Fruit fly (Drosophila melanogaster) whole organism, embryonic: ENCODE data around the gene h-cup.
A peak's percentile ranks its signal among the peaks of the same experiment; 100 is the strongest.

Experiments used
- Abd-B ChIP-seq: fragments of 200-800 bp; sonication (Bioruptor generic); optimal IDR thresholded peaks from 2 replicates; lab custom pipeline; 2018; ENCODE audit warnings: missing biosample characterization, mild to moderate bottlenecking, missing genetic modification characterization, moderate library complexity
- Ada2b ChIP-seq: fragments of 200-800 bp; sonication (Bioruptor generic); IDR thresholded peaks from 2 replicates; pipeline ENCODE4 v1.3.6; 2022; ENCODE audit warnings: missing biosample characterization, missing genetic modification characterization
- Atf-2 ChIP-seq: fragments of 200-800 bp; sonication (Bioruptor generic); optimal IDR thresholded peaks from 2 replicates; lab custom pipeline; 2016; ENCODE audit warnings: missing biosample characterization, missing genetic modification characterization
- CG11560 ChIP-seq: fragments of 200-800 bp; sonication (Bioruptor generic); IDR thresholded peaks from 3 replicates; pipeline ENCODE4 v1.3.6; 2022; ENCODE audit warnings: missing biosample characterization, missing genetic modification characterization
- CG13424 ChIP-seq: fragments of 200-800 bp; sonication (Bioruptor generic); optimal IDR thresholded peaks from 2 replicates; lab custom pipeline; 2019; ENCODE audit warnings: missing biosample characterization, mild to moderate bottlenecking, missing genetic modification characterization, moderate library complexity
- CG1529 ChIP-seq: fragments of 200-800 bp; sonication (Bioruptor generic); optimal IDR thresholded peaks from 3 replicates; lab custom pipeline; 2018; ENCODE audit warnings: missing biosample characterization, missing genetic modification characterization
- CG15696 ChIP-seq: fragments of 200-800 bp; sonication (Bioruptor generic); optimal IDR thresholded peaks from 2 replicates; lab custom pipeline; 2019; ENCODE audit warnings: missing biosample characterization, mild to moderate bottlenecking, missing genetic modification characterization, moderate library complexity
- CG1647 ChIP-seq: fragments of 200-800 bp; sonication (Bioruptor generic); optimal IDR thresholded peaks from 3 replicates; lab custom pipeline; 2016; ENCODE audit warnings: missing biosample characterization, missing genetic modification characterization
- CG17802 ChIP-seq: fragments of 200-800 bp; sonication (Bioruptor generic); optimal IDR thresholded peaks from 2 replicates; lab custom pipeline; 2018; ENCODE audit warnings: missing biosample characterization, mild to moderate bottlenecking, missing genetic modification characterization, moderate library complexity
- CG18011 ChIP-seq: fragments of 200-800 bp; sonication (Bioruptor generic); optimal IDR thresholded peaks from 2 replicates; lab custom pipeline; 2017; ENCODE audit warnings: missing biosample characterization, missing genetic modification characterization, mild to moderate bottlenecking, moderate library complexity, missing genotype
- CG31224 ChIP-seq: fragments of 200-800 bp; sonication (Bioruptor generic); IDR thresholded peaks from 2 replicates; pipeline ENCODE4 v1.3.6; 2022; ENCODE audit warnings: missing biosample characterization, missing genetic modification characterization
- CG3407 ChIP-seq: fragments of 200-800 bp; sonication (Bioruptor generic); optimal IDR thresholded peaks from 2 replicates; lab custom pipeline; 2018; ENCODE audit warnings: missing biosample characterization, mild to moderate bottlenecking, missing genetic modification characterization
- CG3726 ChIP-seq: fragments of 200-800 bp; sonication (Bioruptor generic); IDR thresholded peaks from 3 replicates; pipeline ENCODE4, ENCODE4 v1.3.6; 2022; ENCODE audit warnings: missing biosample characterization, missing genetic modification characterization
- CG7786 ChIP-seq: fragments of 200-800 bp; sonication (Bioruptor generic); optimal IDR thresholded peaks from 2 replicates; lab custom pipeline; 2016; ENCODE audit warnings: missing biosample characterization, missing genetic modification characterization
- CG8281 ChIP-seq: fragments of 200-800 bp; sonication (Bioruptor generic); optimal IDR thresholded peaks from 2 replicates; lab custom pipeline; 2018; ENCODE audit warnings: missing biosample characterization, mild to moderate bottlenecking, missing genetic modification characterization, moderate library complexity
- CG8388 ChIP-seq: fragments of 200-800 bp; sonication (Bioruptor generic); optimal IDR thresholded peaks from 2 replicates; lab custom pipeline; 2019; ENCODE audit warnings: missing biosample characterization, mild to moderate bottlenecking, missing genetic modification characterization, moderate library complexity
- D ChIP-seq, 2 experiments: fragments of 200-800 bp in 1 of 2; fragments of >200 bp in 1 of 2; sonication (Bioruptor generic) in 1 of 2; optimal IDR thresholded peaks; 2 replicates in 1 of 2; 3 replicates in 1 of 2; lab custom pipeline; 2017; ENCODE audit warnings: mild to moderate bottlenecking in 1 of 2, missing biosample characterization in 1 of 2, missing genetic modification characterization in 1 of 2, missing genetic modification reagents in 1 of 2
- Doc2 ChIP-seq: fragments of 200-800 bp; sonication (Bioruptor generic); IDR thresholded peaks from 2 replicates; pipeline ENCODE4 v1.3.6; 2022; ENCODE audit warnings: missing biosample characterization, missing genetic modification characterization
- Doc3 ChIP-seq: fragments of 200-800 bp; sonication (Bioruptor generic); IDR thresholded peaks from 3 replicates; pipeline ENCODE4 v1.3.6; 2022; ENCODE audit warnings: missing biosample characterization, missing genetic modification characterization; ENCODE audit not compliant: partially characterized antibody
- E2f1 ChIP-seq: fragments of 200-800 bp; sonication (Bioruptor generic); IDR thresholded peaks from 2 replicates; pipeline ENCODE4 v1.3.6; 2022; ENCODE audit warnings: missing biosample characterization, missing genetic modification characterization
- Ets97D ChIP-seq: fragments of 200-800 bp; sonication (Bioruptor generic); optimal IDR thresholded peaks from 3 replicates; lab custom pipeline; 2016; ENCODE audit warnings: missing biosample characterization, missing genetic modification characterization
- Fer1 ChIP-seq: fragments of 200-800 bp; sonication (Bioruptor generic); optimal IDR thresholded peaks from 2 replicates; lab custom pipeline; 2017; ENCODE audit warnings: missing biosample characterization, mild to moderate bottlenecking, missing genetic modification characterization
- Mrtf ChIP-seq: fragments of 200-800 bp; sonication (Bioruptor generic); IDR thresholded peaks from 3 replicates; pipeline ENCODE4 v1.3.6; 2022; ENCODE audit warnings: missing biosample characterization, missing genetic modification characterization
- NK7.1 ChIP-seq: fragments of 200-800 bp; sonication (Bioruptor generic); optimal IDR thresholded peaks from 3 replicates; lab custom pipeline; 2016; ENCODE audit warnings: missing biosample characterization, missing genetic modification characterization
- Nf-YA ChIP-seq: fragments of 200-800 bp; sonication (Bioruptor generic); IDR thresholded peaks from 2 replicates; pipeline ENCODE4 v1.3.6; 2022; ENCODE audit warnings: missing biosample characterization, missing genetic modification characterization
- Oaz ChIP-seq: fragments of 200-800 bp; sonication (Bioruptor generic); IDR thresholded peaks from 2 replicates; pipeline ENCODE4 v1.3.6; 2022; ENCODE audit warnings: missing biosample characterization, missing genetic modification characterization
- Sin3A ChIP-seq: fragments of >200 bp; optimal IDR thresholded peaks from 2 replicates; lab custom pipeline; 2018
- Spps ChIP-seq: fragments of 200-800 bp; sonication (Bioruptor generic); optimal IDR thresholded peaks from 2 replicates; lab custom pipeline; 2018; ENCODE audit warnings: missing biosample characterization, mild to moderate bottlenecking, missing genetic modification characterization
- Taf1 ChIP-seq: fragments of 200-800 bp; sonication (Bioruptor generic); IDR thresholded peaks from 2 replicates; pipeline ENCODE4 v1.3.6; 2022; ENCODE audit warnings: missing biosample characterization, missing genetic modification characterization
- bigmax ChIP-seq: fragments of 200-800 bp; sonication (Bioruptor generic); optimal IDR thresholded peaks from 2 replicates; lab custom pipeline; 2018; ENCODE audit warnings: missing biosample characterization, mild to moderate bottlenecking, missing genetic modification characterization
- bsh ChIP-seq, 2 experiments: fragments of 200-800 bp; sonication (Bioruptor generic); optimal IDR thresholded peaks; 2 replicates each; lab custom pipeline; 2017 to 2018; ENCODE audit warnings: mild to moderate bottlenecking in 2 of 2, missing biosample characterization in 2 of 2, missing genetic modification characterization in 2 of 2, moderate library complexity in 1 of 2
- chn ChIP-seq: fragments of 200-800 bp; sonication (Bioruptor generic); optimal IDR thresholded peaks from 2 replicates; lab custom pipeline; 2016; ENCODE audit warnings: missing biosample characterization, missing genetic modification characterization
- exex ChIP-seq: fragments of 200-800 bp; sonication (Bioruptor generic); optimal IDR thresholded peaks from 4 replicates; lab custom pipeline; 2018; ENCODE audit warnings: missing biosample characterization, mild to moderate bottlenecking, missing genetic modification characterization, moderate library complexity
- eyg ChIP-seq: fragments of 200-800 bp; sonication (Bioruptor generic); optimal IDR thresholded peaks from 3 replicates; lab custom pipeline; 2016; ENCODE audit warnings: missing biosample characterization, missing genetic modification characterization
- gro ChIP-seq: fragments of 200-800 bp; sonication (Bioruptor generic); optimal IDR thresholded peaks from 2 replicates; lab custom pipeline; 2016; ENCODE audit warnings: missing biosample characterization, missing genetic modification characterization
- kah ChIP-seq: fragments of 200-800 bp; sonication (Bioruptor generic); optimal IDR thresholded peaks from 2 replicates; lab custom pipeline; 2018; ENCODE audit warnings: missing biosample characterization, mild to moderate bottlenecking, missing genetic modification characterization
- klu ChIP-seq: fragments of 200-800 bp; sonication (Bioruptor generic); IDR thresholded peaks from 2 replicates; pipeline ENCODE4 v1.3.6; 2022; ENCODE audit warnings: missing biosample characterization, missing genetic modification characterization
- kni ChIP-seq: fragments of 200-800 bp; sonication (Bioruptor generic); optimal IDR thresholded peaks from 3 replicates; lab custom pipeline; 2017; ENCODE audit warnings: mild to moderate bottlenecking, missing biosample characterization, missing genetic modification reagents, missing genetic modification characterization
- nerfin-1 ChIP-seq: fragments of 200-800 bp; sonication (Bioruptor generic); optimal IDR thresholded peaks from 3 replicates; lab custom pipeline; 2019; ENCODE audit warnings: missing biosample characterization, mild to moderate bottlenecking, missing genetic modification characterization, moderate library complexity
- nerfin-2 ChIP-seq: fragments of 200-800 bp; sonication (Bioruptor generic); IDR thresholded peaks from 2 replicates; pipeline ENCODE4 v1.3.6; 2022; ENCODE audit warnings: missing biosample characterization, missing genetic modification characterization; ENCODE audit not compliant: partially characterized antibody
- repo ChIP-seq: fragments of 200-800 bp; sonication (Bioruptor generic); optimal IDR thresholded peaks from 2 replicates; lab custom pipeline; 2016; ENCODE audit warnings: missing biosample characterization, missing genetic modification characterization
- rib ChIP-seq: fragments of 200-800 bp; sonication (Bioruptor generic); IDR thresholded peaks from 2 replicates; pipeline ENCODE4 v1.3.6; 2022; ENCODE audit warnings: missing biosample characterization, missing genetic modification characterization
- sens-2 ChIP-seq: fragments of 200-800 bp; sonication (Bioruptor generic); IDR thresholded peaks from 2 replicates; pipeline ENCODE4 v1.3.6; 2022; ENCODE audit warnings: missing biosample characterization, missing genetic modification characterization
- slp2 ChIP-seq: fragments of 200-800 bp; sonication (Bioruptor generic); optimal IDR thresholded peaks from 2 replicates; lab custom pipeline; 2016; ENCODE audit warnings: missing biosample characterization, missing genetic modification characterization
- stc ChIP-seq: fragments of 200-800 bp; sonication (Bioruptor generic); IDR thresholded peaks from 2 replicates; pipeline ENCODE4 v1.3.6; 2022; ENCODE audit warnings: missing biosample characterization, missing genetic modification characterization
- tgo ChIP-seq: fragments of 200-800 bp; sonication (Bioruptor generic); IDR thresholded peaks from 3 replicates; pipeline ENCODE4 v1.3.6; 2022; ENCODE audit warnings: missing biosample characterization, missing genetic modification characterization
- tna ChIP-seq: fragments of 200-800 bp; sonication (Bioruptor generic); IDR thresholded peaks from 2 replicates; pipeline ENCODE4 v1.3.6; 2022; ENCODE audit warnings: missing biosample characterization, missing genetic modification characterization; ENCODE audit not compliant: partially characterized antibody
- tup ChIP-seq: fragments of 200-800 bp; sonication (Bioruptor generic); optimal IDR thresholded peaks from 2 replicates; lab custom pipeline; 2016; ENCODE audit warnings: missing biosample characterization, mild to moderate bottlenecking, missing genetic modification characterization, moderate library complexity
- wdn ChIP-seq: fragments of 200-800 bp; sonication (Bioruptor generic); IDR thresholded peaks from 2 replicates; pipeline ENCODE4 v1.3.6; 2022; ENCODE audit warnings: missing biosample characterization, missing genetic modification characterization

Gene h-cup

dm6 chr3R:15418824-15419530 lies 36.2 kb upstream of the h-cup start (continued):
- TF ChIP-seq CG31224 (0 out of 2 replicates have a peak, but pooled peaks have one; percentile 6), CG15696 (peak; percentile 93), bsh (GFP tag; optimal IDR thresholded peaks at IDR 0.05; lab: Kevin White, UChicago) (peak in 1 of 2 experiments; percentile 82), Doc2 (GFP tag; lab: Robert Waterston, UW) (no peak), Doc3 (GFP tag; lab: Robert Waterston, UW) (no peak), E2f1 (GFP tag; lab: Robert Waterston, UW) (peak; percentile 70), Atf-2 (peak; percentile 17), sens-2 (GFP tag; lab: Robert Waterston, UW) (no peak), CG18011 (GFP tag; lab: Kevin White, UChicago) (peak; percentile 32), CG1529 (GFP tag; lab: Kevin White, UChicago) (peak; percentile 63), Oaz (GFP tag; lab: Robert Waterston, UW) (no peak), wdn (GFP tag; lab: Robert Waterston, UW) (0 out of 2 replicates have a peak, but pooled peaks have one; percentile 3), Sin3A (lab: Kevin White, UChicago) (no peak), Spps (tag; lab: Kevin White, UChicago) (peak; percentile 53), CG1647 (GFP tag; lab: Kevin White, UChicago) (no peak), bigmax (GFP tag; lab: Kevin White, UChicago) (no peak), CG3407 (GFP tag; lab: Kevin White, UChicago) (peak; percentile 70), CG7786 (GFP tag; lab: Kevin White, UChicago) (no peak), Taf1 (no peak), tna (GFP tag; lab: Robert Waterston, UW) (no peak), D (optimal IDR thresholded peaks at IDR 0.05; lab: Kevin White, UChicago) (no peak), D (GFP tag; optimal IDR thresholded peaks at IDR 0.05; lab: Kevin White, UChicago) (peak; percentile 79), CG17802 (tag; lab: Kevin White, UChicago) (no peak), slp2 (GFP tag; lab: Kevin White, UChicago) (no peak), chn (GFP tag; lab: Kevin White, UChicago) (no peak), eyg (no peak), Fer1 (GFP tag; lab: Kevin White, UChicago) (peak; percentile 55), CG11560 (no peak), repo (no peak), tup (GFP tag; lab: Kevin White, UChicago) (no peak), nerfin-2 (no peak), Mrtf (no peak), nerfin-1 (tag; lab: Kevin White, UChicago) (peak; percentile 24), CG8388 (GFP tag; lab: Kevin White, UChicago) (peak; percentile 85), klu (GFP tag; lab: Robert Waterston, UW) (peak; percentile 7; the same call in 1 of the 2 replicates), tgo (GFP tag; lab: Robert Waterston, UW) (peak; percentile 32; the same call in 2 of the 3 replicates), rib (GFP tag; lab: Robert Waterston, UW) (0 out of 2 replicates have a peak, but pooled peaks have one; percentile 19), CG3726 (GFP tag; lab: Robert Waterston, UW) (no peak), Ada2b (GFP tag; lab: Robert Waterston, UW) (no peak), exex (tag; lab: Kevin White, UChicago) (no peak), Abd-B (GFP tag; lab: Kevin White, UChicago) (peak; percentile 19), Ets97D (GFP tag; lab: Kevin White, UChicago) (no peak), Nf-YA (GFP tag; lab: Robert Waterston, UW) (no peak), kah (GFP tag; lab: Kevin White, UChicago) (no peak), kni (no peak), gro (GFP tag; lab: Kevin White, UChicago) (no peak), CG8281 (tag; lab: Kevin White, UChicago) (peak; percentile 16), CG13424 (tag; lab: Kevin White, UChicago) (peak; percentile 86), NK7.1 (GFP tag; lab: Kevin White, UChicago) (no peak), stc (GFP tag; lab: Robert Waterston, UW) (peak; percentile 48)
